Worm (Caenorhabditis elegans) whole organism, L4 larva: ENCODE measurements around the gene ZK742.3.

Experiments used
- F44E2.7 ChIP-seq: fragments of 200-800 bp; sonication (Bioruptor generic); IDR thresholded peaks from 2 replicates; pipeline ENCODE4 v2.1.2; 2022; ENCODE audit warnings: missing genetic modification characterization, missing compliant biosample characterization
- dmd-8 ChIP-seq: fragments of 200-800 bp; sonication (Bioruptor generic); IDR thresholded peaks from 2 replicates; pipeline ENCODE4 v1.3.6; 2022; ENCODE audit warnings: missing genetic modification characterization, missing compliant biosample characterization
- hmg-1.1 ChIP-seq: fragments of 200-800 bp; sonication (Bioruptor generic); IDR thresholded peaks from 2 replicates; pipeline ENCODE4 v1.3.6; 2022; ENCODE audit warnings: missing genetic modification reagents, missing genetic modification characterization, missing compliant biosample characterization
- nhr-237 ChIP-seq: sonication (generic microtip); optimal IDR thresholded peaks from 2 replicates; lab custom pipeline; 2017; ENCODE audit warnings: missing biosample characterization, missing genetic modification characterization
- nhr-25 ChIP-seq: sonication (generic microtip); optimal IDR thresholded peaks from 2 replicates; lab custom pipeline; 2017; ENCODE audit warnings: missing genetic modification characterization, mild to moderate bottlenecking, missing compliant biosample characterization, antibody characterized with exemption, moderate library complexity, borderline replicate concordance; ENCODE audit not compliant: insufficient read depth
- snpc-4 ChIP-seq: fragments of 150-350 bp; optimal IDR thresholded peaks from 2 replicates; lab custom pipeline; 2014; ENCODE audit warnings: missing biosample characterization, missing genetic modification characterization

DNA sequence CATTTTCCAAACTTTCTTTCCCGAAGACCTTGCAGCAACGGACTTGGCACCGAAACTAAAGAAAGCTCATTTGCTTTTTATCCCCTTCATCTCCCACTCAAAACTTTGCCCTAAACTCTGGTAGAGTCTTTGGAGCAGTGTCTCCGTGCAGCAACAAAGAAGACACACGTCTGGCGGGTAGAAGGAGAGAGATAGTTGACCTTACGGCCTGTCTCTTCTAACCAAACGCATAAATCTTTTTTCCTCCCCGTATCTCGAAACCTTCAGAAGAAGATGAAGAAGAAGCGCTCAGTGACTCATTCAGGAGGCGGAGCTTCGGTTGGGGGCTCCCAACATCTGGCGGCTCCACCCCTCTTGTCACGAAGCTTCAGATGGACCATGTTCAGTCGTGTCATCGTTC, 16.6 kb upstream of the ZK742.3 start:
- TF ChIP-seq nhr-25 (tag; lab: Kevin White, UChicago) = no peak
- no peak for TF ChIP-seq F44E2.7 (GFP tag; lab: Robert Waterston, UW)
- no peak for TF ChIP-seq hmg-1.1 (GFP tag; lab: Robert Waterston, UW)
- no peak for TF ChIP-seq dmd-8 (GFP tag; lab: Robert Waterston, UW)
- no peak for TF ChIP-seq nhr-237
- no peak for TF ChIP-seq snpc-4 (tag; lab: Kevin White, UChicago)
